Worm (Caenorhabditis elegans) whole organism, mixed stage, embryonic: ENCODE measurements around the gene W05H9.2.

Experiments used
- bed-3 ChIP-seq: fragments of 200-800 bp; sonication (Bioruptor generic); optimal IDR thresholded peaks from 3 replicates; lab custom pipeline; 2018; ENCODE audit warnings: mild to moderate bottlenecking, missing genetic modification characterization, moderate library complexity, missing compliant biosample characterization
- snpc-4 ChIP-seq: fragments of 150-350 bp; optimal IDR thresholded peaks from 2 replicates; lab custom pipeline; 2014; ENCODE audit warnings: missing biosample characterization, missing genetic modification characterization

DNA sequence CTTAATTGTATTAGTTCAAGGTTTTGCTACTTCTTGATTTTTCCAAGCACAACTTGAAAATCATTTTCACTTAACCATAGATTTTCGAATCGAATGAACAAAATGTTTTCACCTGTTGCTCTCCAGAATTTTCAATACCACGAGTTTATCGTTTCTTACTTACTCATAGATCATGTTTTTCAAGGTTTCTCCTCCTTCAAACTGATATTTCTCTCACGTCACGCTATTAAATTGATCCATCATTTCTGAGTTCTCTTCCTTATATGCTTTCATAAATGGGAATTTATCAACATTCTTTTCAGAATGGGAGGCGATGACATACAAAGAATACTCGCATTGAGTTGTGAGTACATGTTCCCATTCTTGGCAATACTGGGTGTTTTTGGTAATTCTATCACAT is 44.6 kb downstream of the W05H9.2 start, which contains the start of gene npr-38:
- TF ChIP-seq snpc-4 (tag; lab: Kevin White, UChicago) (no peak), bed-3 (no peak)
